Fruit fly (Drosophila melanogaster): ENCODE results near the gene shop.

- TF ChIP-seq CG5204 (GFP tag; optimal IDR thresholded peaks at IDR 0.05): no peak
- TF ChIP-seq kay (GFP tag; ENCODE audit: borderline replicate concordance): no peak
- TF ChIP-seq CG33017 (tag; optimal IDR thresholded peaks at IDR 0.05): no peak
- no peak for TF ChIP-seq CG1620 (GFP tag; optimal IDR thresholded peaks at IDR 0.05)
- TF ChIP-seq toe (GFP tag; optimal IDR thresholded peaks at IDR 0.05): no peak
- TF ChIP-seq bab1 (GFP tag; optimal IDR thresholded peaks at IDR 0.05): peak; percentile 19
- no peak for TF ChIP-seq CG12768 (GFP tag; optimal IDR thresholded peaks at IDR 0.05)
Measured at dm6 chrX:18834399-18834798, 14.0 kb downstream of the shop start.
